Worm (Caenorhabditis elegans): Measurements from ENCODE around the gene str-176.

The str-176 gene

ce11 chrIV:8451709-8452248, 11.8 kb downstream of the str-176 start, which contains the start of gene eppl-1:
Gene eppl-1, minus strand, starts transcription at chrIV:8451759.
- TF ChIP-seq ceh-34 (tag; optimal IDR thresholded peaks at IDR 0.05) (no peak), elt-2 (tag; optimal IDR thresholded peaks at IDR 0.05) (peak; percentile 37)

- no peak for TF ChIP-seq ceh-24 (tag; optimal IDR thresholded peaks at IDR 0.05)
- TF ChIP-seq elt-2 (tag; optimal IDR thresholded peaks at IDR 0.05) = peak; percentile 99
Observed at ce11 chrIV:8450534-8450933, 13.1 kb downstream of the str-176 start.

ce11 chrIV:8449869-8450268, 13.7 kb downstream of the str-176 start:
- no peak for TF ChIP-seq ztf-16 (tag; optimal IDR thresholded peaks at IDR 0.05)
- TF ChIP-seq pha-4 (tag; optimal IDR thresholded peaks at IDR 0.05) = no peak
- TF ChIP-seq gmeb-2 (tag; optimal IDR thresholded peaks at IDR 0.05) = no peak
- no peak for TF ChIP-seq ceh-24 (tag; optimal IDR thresholded peaks at IDR 0.05)
- TF ChIP-seq elt-4 (tag; optimal IDR thresholded peaks at IDR 0.05) = no peak

ce11 chrIV:8446904-8447303, 16.7 kb downstream of the str-176 start, which contains the start of gene T01B11.1:
Gene T01B11.1, plus strand, starts transcription at chrIV:8447204.
- no peak for TF ChIP-seq ets-4 (tag; optimal IDR thresholded peaks at IDR 0.05)
- no peak for TF ChIP-seq hlh-30 (tag; optimal IDR thresholded peaks at IDR 0.05; ENCODE audit: insufficient read depth)
- no peak for TF ChIP-seq ztf-16 (tag; optimal IDR thresholded peaks at IDR 0.05)

DNA sequence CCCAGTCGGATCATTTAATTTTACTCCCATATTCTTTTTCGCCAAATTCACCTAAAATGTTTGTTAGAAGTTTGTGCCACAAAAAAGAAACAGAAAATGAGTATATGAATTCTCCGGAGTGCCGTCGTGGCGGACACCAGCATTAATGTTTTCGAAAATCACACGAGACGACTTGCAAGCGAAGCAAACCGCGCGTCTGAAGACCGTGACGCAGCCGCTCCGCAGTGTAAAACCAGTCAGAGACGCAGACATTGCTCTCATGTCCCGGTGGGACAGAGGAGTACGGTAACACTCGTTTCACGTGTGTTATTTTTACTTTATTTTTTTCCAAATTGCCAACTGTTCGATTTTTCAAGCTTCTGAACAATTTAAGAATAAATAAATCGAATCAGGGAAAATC, 30.9 kb downstream of the str-176 start, which contains the start of the genes T26A8.4 and pdtf-1:
Gene T26A8.4 (minus strand): TSS at position 185 of the 400 bp plus-strand sequence.
Gene pdtf-1 (plus strand): TSS at position 330 of the 400 bp plus-strand sequence.
- TF ChIP-seq ets-4 (tag; optimal IDR thresholded peaks at IDR 0.05) (peak; percentile 29), ceh-2 (tag; optimal IDR thresholded peaks at IDR 0.05) (peak; percentile 1), ceh-30 (tag; optimal IDR thresholded peaks at IDR 0.05) (no peak), npax-4 (tag; optimal IDR thresholded peaks at IDR 0.05) (no peak), ama-1 (optimal IDR thresholded peaks at IDR 0.05) (peak; percentile 92), tbx-2 (tag; optimal IDR thresholded peaks at IDR 0.05) (peak; percentile 65), lim-6 (tag; optimal IDR thresholded peaks at IDR 0.05) (no peak), fkh-6 (tag; optimal IDR thresholded peaks at IDR 0.05) (no peak), che-1 (tag; optimal IDR thresholded peaks at IDR 0.05) (no peak), pros-1 (tag; optimal IDR thresholded peaks at IDR 0.05) (peak; percentile 66), pat-9 (tag; optimal IDR thresholded peaks at IDR 0.05) (peak; percentile 41), K09A11.1 (tag; optimal IDR thresholded peaks at IDR 0.05; ENCODE audit: insufficient read depth) (peak; percentile 50), ahr-1 (tag; optimal IDR thresholded peaks at IDR 0.05) (no peak), madf-2 (tag; optimal IDR thresholded peaks at IDR 0.05) (peak; percentile 31), ceh-48 (tag; optimal IDR thresholded peaks at IDR 0.05) (peak; percentile 11), tbx-7 (tag; optimal IDR thresholded peaks at IDR 0.05) (no peak), pax-1 (tag; optimal IDR thresholded peaks at IDR 0.05) (peak; percentile 94), syd-9 (tag; optimal IDR thresholded peaks at IDR 0.05) (peak; percentile 37), unc-55 (GFP tag; optimal IDR thresholded peaks at IDR 0.05) (peak; percentile 87), hlh-15 (tag; optimal IDR thresholded peaks at IDR 0.05) (no peak), eyg-1 (tag; optimal IDR thresholded peaks at IDR 0.05) (no peak), T23F11.4 (GFP tag; optimal IDR thresholded peaks at IDR 0.05) (peak; percentile 15), ceh-14 (tag; optimal IDR thresholded peaks at IDR 0.05) (no peak), ceh-18 (tag; optimal IDR thresholded peaks at IDR 0.05) (peak; percentile 85), ceh-31 (tag; optimal IDR thresholded peaks at IDR 0.05) (peak; percentile 72), unc-86 (tag; optimal IDR thresholded peaks at IDR 0.05) (peak; percentile 7), hlh-13 (GFP tag; optimal IDR thresholded peaks at IDR 0.05) (no peak), ceh-34 (tag; optimal IDR thresholded peaks at IDR 0.05) (peak; percentile 70), pag-3 (tag; optimal IDR thresholded peaks at IDR 0.05; ENCODE audit: borderline replicate concordance) (no peak), nfya-1 (tag; optimal IDR thresholded peaks at IDR 0.05) (peak; percentile 99), elt-2 (tag; optimal IDR thresholded peaks at IDR 0.05) (peak; percentile 52), C38D4.7 (GFP tag; optimal IDR thresholded peaks at IDR 0.05) (no peak), lin-11 (tag; optimal IDR thresholded peaks at IDR 0.05) (peak; percentile 6), dve-1 (tag; optimal IDR thresholded peaks at IDR 0.05) (peak; percentile 65), ceh-19 (GFP tag; optimal IDR thresholded peaks at IDR 0.05) (peak; percentile 45), unc-3 (GFP tag; conservative IDR thresholded peaks at IDR 0.05) (no peak), unc-3 (tag; optimal IDR thresholded peaks at IDR 0.05) (peak; percentile 52), hlh-30 (tag; optimal IDR thresholded peaks at IDR 0.05; ENCODE audit: insufficient read depth) (peak; percentile 95), fkh-10 (GFP tag; optimal IDR thresholded peaks at IDR 0.05) (peak; percentile 26)

Data from whole organism, late embryonic.